Fruit fly (Drosophila melanogaster) whole organism, prepupa: ENCODE measurements around the gene CG2993.

Source experiments
- Blimp-1 ChIP-seq: fragments of 200-800 bp; sonication (Bioruptor generic); optimal IDR thresholded peaks from 3 replicates; lab custom pipeline; 2017; ENCODE audit warnings: missing biosample characterization, missing genetic modification characterization, mild to moderate bottlenecking, moderate library complexity, missing genetic modification reagents
- CG10669 ChIP-seq: fragments of 200-800 bp; sonication (Bioruptor generic); optimal IDR thresholded peaks from 3 replicates; lab custom pipeline; 2018; ENCODE audit warnings: missing biosample characterization, mild to moderate bottlenecking, missing genetic modification characterization, moderate library complexity
- CG11294 ChIP-seq: fragments of 200-800 bp; sonication (Bioruptor generic); IDR thresholded peaks from 2 replicates; pipeline ENCODE4 v1.3.6; 2022; ENCODE audit warnings: missing biosample characterization, missing genetic modification characterization
- CG11762 ChIP-seq: fragments of 200-800 bp; sonication (Bioruptor generic); optimal IDR thresholded peaks from 3 replicates; lab custom pipeline; 2016; ENCODE audit warnings: missing biosample characterization, missing genetic modification characterization; ENCODE audit not compliant: insufficient read depth
- CG1621 ChIP-seq: fragments of 200-800 bp; sonication (Bioruptor generic); optimal IDR thresholded peaks from 3 replicates; lab custom pipeline; 2018; ENCODE audit warnings: missing biosample characterization, mild to moderate bottlenecking, missing genetic modification characterization
- CG31627 ChIP-seq: fragments of 200-800 bp; sonication (Bioruptor generic); optimal IDR thresholded peaks from 3 replicates; lab custom pipeline; 2016; ENCODE audit warnings: missing biosample characterization, missing genetic modification characterization
- CG34406 ChIP-seq: fragments of 200-800 bp; sonication (Bioruptor generic); optimal IDR thresholded peaks from 3 replicates; lab custom pipeline; 2016; ENCODE audit warnings: missing biosample characterization, missing genetic modification characterization
- CG3919 ChIP-seq: fragments of 200-800 bp; sonication (Bioruptor generic); optimal IDR thresholded peaks from 3 replicates; lab custom pipeline; 2016; ENCODE audit warnings: missing biosample characterization, missing genetic modification characterization
- CG4318 ChIP-seq: fragments of 200-800 bp; sonication (Bioruptor generic); optimal IDR thresholded peaks from 3 replicates; lab custom pipeline; 2017; ENCODE audit warnings: missing biosample characterization, mild to moderate bottlenecking, missing genetic modification characterization
- CG6163 ChIP-seq: fragments of 200-800 bp; sonication (Bioruptor generic); IDR thresholded peaks from 3 replicates; pipeline ENCODE4 v1.3.6; 2022; ENCODE audit warnings: missing biosample characterization, missing genetic modification characterization
- CG6276 ChIP-seq: fragments of 200-800 bp; sonication (Bioruptor generic); optimal IDR thresholded peaks from 2 replicates; lab custom pipeline; 2017; ENCODE audit warnings: missing biosample characterization, mild to moderate bottlenecking, missing genetic modification characterization
- CG6792 ChIP-seq: fragments of 200-800 bp; sonication (Bioruptor generic); optimal IDR thresholded peaks from 3 replicates; lab custom pipeline; 2016; ENCODE audit warnings: missing biosample characterization, missing genetic modification characterization
- CG6854 ChIP-seq: fragments of 200-800 bp; sonication (Bioruptor generic); optimal IDR thresholded peaks from 2 replicates; lab custom pipeline; 2017; ENCODE audit warnings: missing biosample characterization, mild to moderate bottlenecking, missing genetic modification characterization
- CG8119 ChIP-seq: fragments of 200-800 bp; sonication (Bioruptor generic); IDR thresholded peaks from 3 replicates; pipeline ENCODE4 v1.3.6; 2022; ENCODE audit warnings: missing biosample characterization, missing genetic modification characterization
- CG8319 ChIP-seq: fragments of 200-800 bp; sonication (Bioruptor generic); optimal IDR thresholded peaks from 3 replicates; lab custom pipeline; 2016; ENCODE audit warnings: missing biosample characterization, missing genetic modification characterization
- Eip93F ChIP-seq: fragments of 200-800 bp; sonication (Bioruptor generic); optimal IDR thresholded peaks from 2 replicates; lab custom pipeline; 2016; ENCODE audit warnings: missing biosample characterization, mild to moderate bottlenecking, missing genetic modification characterization
- Ets96B ChIP-seq: fragments of 200-800 bp; optimal IDR thresholded peaks from 2 replicates; lab custom pipeline; 2019; ENCODE audit warnings: missing biosample characterization, mild to moderate bottlenecking, missing genetic modification characterization, moderate library complexity
- Hr38 ChIP-seq: sonication (Bioruptor generic); optimal IDR thresholded peaks from 2 replicates; lab custom pipeline; 2016; ENCODE audit warnings: missing biosample characterization, missing genetic modification characterization
- Hr4 ChIP-seq: fragments of 200-800 bp; sonication (Bioruptor generic); optimal IDR thresholded peaks from 3 replicates; lab custom pipeline; 2016; ENCODE audit warnings: missing biosample characterization, missing genetic modification characterization
- Met ChIP-seq: fragments of 200-800 bp; sonication (Bioruptor generic); optimal IDR thresholded peaks from 3 replicates; lab custom pipeline; 2016; ENCODE audit warnings: missing biosample characterization, missing genetic modification characterization
- Smox ChIP-seq: fragments of 200-800 bp; sonication (Bioruptor generic); optimal IDR thresholded peaks from 3 replicates; lab custom pipeline; 2016; ENCODE audit warnings: missing biosample characterization, missing genetic modification characterization
- Sox102F ChIP-seq: fragments of 200-800 bp; sonication (Bioruptor generic); optimal IDR thresholded peaks from 2 replicates; lab custom pipeline; 2016; ENCODE audit warnings: missing biosample characterization, mild to moderate bottlenecking, missing genetic modification characterization
- Sox14 ChIP-seq: fragments of 200-800 bp; sonication (Bioruptor generic); optimal IDR thresholded peaks from 3 replicates; lab custom pipeline; 2016; ENCODE audit warnings: missing biosample characterization, missing genetic modification characterization
- achi ChIP-seq: fragments of 200-800 bp; sonication (Bioruptor generic); optimal IDR thresholded peaks from 3 replicates; lab custom pipeline; 2016; ENCODE audit warnings: missing biosample characterization, missing genetic modification characterization
- dac ChIP-seq: fragments of 200-800 bp; sonication (Bioruptor generic); optimal IDR thresholded peaks from 2 replicates; lab custom pipeline; 2017; ENCODE audit warnings: missing biosample characterization, mild to moderate bottlenecking, missing genetic modification characterization
- esn ChIP-seq: fragments of 200-800 bp; sonication (Bioruptor generic); optimal IDR thresholded peaks from 2 replicates; lab custom pipeline; 2016; ENCODE audit warnings: missing biosample characterization, mild to moderate bottlenecking, missing genetic modification characterization, moderate library complexity
- fd59A ChIP-seq: fragments of 200-800 bp; sonication (Bioruptor generic); optimal IDR thresholded peaks from 2 replicates; lab custom pipeline; 2017; ENCODE audit warnings: missing biosample characterization, mild to moderate bottlenecking, missing genetic modification characterization, missing genetic modification reagents
- net ChIP-seq: fragments of 200-800 bp; sonication (Bioruptor generic); optimal IDR thresholded peaks from 3 replicates; lab custom pipeline; 2016; ENCODE audit warnings: missing biosample characterization, missing genetic modification characterization
- spab ChIP-seq: fragments of 200-800 bp; sonication (Bioruptor generic); optimal IDR thresholded peaks from 2 replicates; lab custom pipeline; 2017; ENCODE audit warnings: missing biosample characterization, mild to moderate bottlenecking, missing genetic modification characterization, missing genetic modification reagents
- ss ChIP-seq, 2 experiments: fragments of 200-800 bp; sonication (Bioruptor generic); optimal IDR thresholded peaks; 2 replicates in 1 of 2; 3 replicates in 1 of 2; lab custom pipeline; 2017 to 2018; ENCODE audit warnings: mild to moderate bottlenecking in 2 of 2, missing biosample characterization in 2 of 2, missing genetic modification characterization in 2 of 2, moderate library complexity in 1 of 2
- svp ChIP-seq: fragments of 200-800 bp; sonication (Bioruptor generic); peaks from one replicate; lab custom pipeline; 2016; ENCODE audit warnings: missing biosample characterization, missing genetic modification characterization
- vri ChIP-seq: fragments of 200-800 bp; sonication (Bioruptor generic); optimal IDR thresholded peaks from 3 replicates; lab custom pipeline; 2016; ENCODE audit warnings: missing biosample characterization, mild to moderate bottlenecking, missing genetic modification characterization

CG2993 gene

dm6 chr3R:7813981-7814529, 4.2 kb upstream of the CG2993 start, which contains the start of gene CG34384 (continued):
- TF ChIP-seq CG1621 (tag; lab: Kevin White, UChicago): no peak
- peak; percentile 41 for TF ChIP-seq CG31627 (GFP tag; lab: Kevin White, UChicago)
- no peak for TF ChIP-seq Hr38
- TF ChIP-seq ss (GFP tag; optimal IDR thresholded peaks at IDR 0.05; lab: Kevin White, UChicago): peak; percentile 18 to 58
- peak; percentile 27 for TF ChIP-seq Hr4 (GFP tag; lab: Kevin White, UChicago)
- peak; percentile 5 for TF ChIP-seq CG8319 (GFP tag; lab: Kevin White, UChicago)
- peak; percentile 60 for TF ChIP-seq spab
- TF ChIP-seq CG6276 (GFP tag; lab: Kevin White, UChicago): no peak
- TF ChIP-seq net (GFP tag; lab: Kevin White, UChicago): no peak
- TF ChIP-seq svp: peak; percentile 82
- TF ChIP-seq Met (GFP tag; lab: Kevin White, UChicago): peak; percentile 48
- peak; percentile 5 for TF ChIP-seq Sox102F
- no peak for TF ChIP-seq CG11762 (GFP tag; lab: Kevin White, UChicago)
- TF ChIP-seq CG6854 (GFP tag; lab: Kevin White, UChicago): no peak
- peak; percentile 52 for TF ChIP-seq CG6792 (GFP tag; lab: Kevin White, UChicago)
- TF ChIP-seq CG3919 (GFP tag; lab: Kevin White, UChicago): peak; percentile 56
- TF ChIP-seq Blimp-1 (GFP tag; lab: Kevin White, UChicago): peak; percentile 9
- TF ChIP-seq, all 60 proteins: peak for 38

dm6 chr3R:7813518-7813917, 3.7 kb upstream of the CG2993 start:
- TF ChIP-seq esn (GFP tag; lab: Kevin White, UChicago) (no peak), CG34406 (GFP tag; lab: Kevin White, UChicago) (no peak), Ets96B (tag; lab: Kevin White, UChicago) (no peak), vri (GFP tag; lab: Kevin White, UChicago) (no peak), achi (GFP tag; lab: Kevin White, UChicago) (no peak), fd59A (GFP tag; lab: Kevin White, UChicago) (no peak), net (GFP tag; lab: Kevin White, UChicago) (no peak), CG4318 (GFP tag; lab: Kevin White, UChicago) (no peak)

- TF ChIP-seq CG6854 (GFP tag; lab: Kevin White, UChicago): no peak
- no peak for TF ChIP-seq spab
- TF ChIP-seq CG8119 (GFP tag; lab: Robert Waterston, UW): no peak
- no peak for TF ChIP-seq Sox14 (GFP tag; lab: Kevin White, UChicago)
- TF ChIP-seq CG10669 (GFP tag; lab: Kevin White, UChicago): no peak
- no peak for TF ChIP-seq CG11294
- TF ChIP-seq CG1621 (tag; lab: Kevin White, UChicago): no peak
- TF ChIP-seq CG8319 (GFP tag; lab: Kevin White, UChicago): no peak
- TF ChIP-seq dac (GFP tag; lab: Kevin White, UChicago): no peak
- TF ChIP-seq CG6163 (GFP tag; lab: Robert Waterston, UW): no peak
- no peak for TF ChIP-seq Ets96B (tag; lab: Kevin White, UChicago)
- no peak for TF ChIP-seq Blimp-1 (GFP tag; lab: Kevin White, UChicago)
- TF ChIP-seq CG6276 (GFP tag; lab: Kevin White, UChicago): no peak
- no peak for TF ChIP-seq Smox (GFP tag; lab: Kevin White, UChicago)
- TF ChIP-seq Eip93F (GFP tag; lab: Kevin White, UChicago): no peak
- TF ChIP-seq, all 60 proteins: peak for 0
Observed at dm6 chr3R:7811514-7811913, 1.7 kb upstream of the CG2993 start, which contains the start of gene CG31473. TSS of gene CG31473 (plus strand) at chr3R:7811814.

dm6 chr3R:7804332-7804731, 5.5 kb downstream of the CG2993 start, which contains the start of gene CG18268:
TSS of gene CG18268 (minus strand) at chr3R:7804432.
- TF ChIP-seq fd59A (GFP tag; lab: Kevin White, UChicago) (no peak), CG6854 (GFP tag; lab: Kevin White, UChicago) (no peak)
- TF ChIP-seq, all 60 proteins: peak for 0
